Worm (Caenorhabditis elegans): ENCODE measurements around the gene F58D2.4.

- TF ChIP-seq skn-1 (tag; optimal IDR thresholded peaks at IDR 0.05): no peak
- TF ChIP-seq nhr-76 (tag; optimal IDR thresholded peaks at IDR 0.05): no peak
- no peak for TF ChIP-seq nhr-28 (tag; optimal IDR thresholded peaks at IDR 0.05)
- no peak for TF ChIP-seq ceh-9 (tag; optimal IDR thresholded peaks at IDR 0.05)
- TF ChIP-seq lsy-12 (tag; optimal IDR thresholded peaks at IDR 0.05): no peak
- no peak for TF ChIP-seq nhr-25 (tag; optimal IDR thresholded peaks at IDR 0.05)
- no peak for TF ChIP-seq pqm-1 (tag; optimal IDR thresholded peaks at IDR 0.05)
- no peak for TF ChIP-seq ceh-82 (tag; optimal IDR thresholded peaks at IDR 0.05)
- no peak for TF ChIP-seq nhr-12 (tag; optimal IDR thresholded peaks at IDR 0.05)
Observed at ce11 chrIV:13189467-13189866, 608 bp upstream of the F58D2.4 start, which contains the start of gene F58D2.2.

All from whole organism, L3 larva.